Fruit fly (Drosophila melanogaster): ENCODE measurements around the gene CG44013.

Gene CG44013

dm6 chr3R:15475973-15476692, 33.6 kb downstream of the CG44013 start, which contains the start of gene AdamTS-A:
Gene AdamTS-A, minus strand, starts transcription at chr3R:15476193.
- TF ChIP-seq CG4318 (GFP tag; optimal IDR thresholded peaks at IDR 0.05) (no peak), dac (GFP tag; optimal IDR thresholded peaks at IDR 0.05) (no peak), svp (GFP tag) (peak; percentile 69), ss (GFP tag; optimal IDR thresholded peaks at IDR 0.05) (no peak), acj6 (GFP tag; optimal IDR thresholded peaks at IDR 0.05) (no peak), eg (GFP tag; IDR thresholded peaks at IDR 0.05) (no peak), CG1621 (tag; optimal IDR thresholded peaks at IDR 0.05) (peak; percentile 34), Eip78C (GFP tag) (peak; percentile 55), CG8319 (GFP tag; optimal IDR thresholded peaks at IDR 0.05) (no peak), CG6163 (GFP tag; IDR thresholded peaks at IDR 0.05) (0 out of 3 replicates have a peak, but pooled peaks have one; percentile 17), Smox (GFP tag; optimal IDR thresholded peaks at IDR 0.05) (no peak), dsx (GFP tag; optimal IDR thresholded peaks at IDR 0.05; ENCODE audit: poor library complexity, severe bottlenecking) (no peak), esn (GFP tag; optimal IDR thresholded peaks at IDR 0.05) (peak; percentile 9), Met (GFP tag; optimal IDR thresholded peaks at IDR 0.05) (no peak), CG6276 (GFP tag; optimal IDR thresholded peaks at IDR 0.05) (no peak), fkh (GFP tag; optimal IDR thresholded peaks at IDR 0.05) (peak; percentile 29), achi (GFP tag; optimal IDR thresholded peaks at IDR 0.05) (no peak), Sox15 (GFP tag; optimal IDR thresholded peaks at IDR 0.05) (no peak), CG8119 (GFP tag; IDR thresholded peaks at IDR 0.05) (no peak), net (GFP tag; optimal IDR thresholded peaks at IDR 0.05) (no peak), fd59A (GFP tag; optimal IDR thresholded peaks at IDR 0.05) (no peak), CG6854 (GFP tag; optimal IDR thresholded peaks at IDR 0.05) (peak; percentile 7), CG11294 (GFP tag; IDR thresholded peaks at IDR 0.05) (no peak), CG7368 (GFP tag; optimal IDR thresholded peaks at IDR 0.05) (no peak), CG6808 (GFP tag; optimal IDR thresholded peaks at IDR 0.05) (no peak), Sox102F (GFP tag; optimal IDR thresholded peaks at IDR 0.05) (no peak), CG11762 (GFP tag; optimal IDR thresholded peaks at IDR 0.05; ENCODE audit: insufficient read depth) (no peak), lz (GFP tag; optimal IDR thresholded peaks at IDR 0.05) (no peak), CG34406 (GFP tag; optimal IDR thresholded peaks at IDR 0.05) (no peak), CG8632 (GFP tag; optimal IDR thresholded peaks at IDR 0.05) (no peak), spab (GFP tag; optimal IDR thresholded peaks at IDR 0.05) (no peak), OdsH (GFP tag; optimal IDR thresholded peaks at IDR 0.05) (no peak), CG31627 (GFP tag; optimal IDR thresholded peaks at IDR 0.05) (no peak), vri (GFP tag; optimal IDR thresholded peaks at IDR 0.05) (peak; percentile 11), fd85E (GFP tag; optimal IDR thresholded peaks at IDR 0.05) (no peak)

dm6 chr3R:15474820-15475219, 34.9 kb downstream of the CG44013 start:
- TF ChIP-seq Sox14 (GFP tag; optimal IDR thresholded peaks at IDR 0.05), result no peak
- TF ChIP-seq Smox (GFP tag; optimal IDR thresholded peaks at IDR 0.05), result no peak
- TF ChIP-seq svp (GFP tag), result peak; percentile 69
- no peak for TF ChIP-seq pdm3 (GFP tag; optimal IDR thresholded peaks at IDR 0.05)

dm6 chr3R:15473360-15473938, 36.3 kb downstream of the CG44013 start:
- no peak for TF ChIP-seq svp (GFP tag)
- TF ChIP-seq fkh (GFP tag; optimal IDR thresholded peaks at IDR 0.05), result no peak
- TF ChIP-seq Eip75B (GFP tag; optimal IDR thresholded peaks at IDR 0.05), result no peak
- no peak for TF ChIP-seq CG6163 (GFP tag; IDR thresholded peaks at IDR 0.05)
- no peak for TF ChIP-seq Sox15 (GFP tag; optimal IDR thresholded peaks at IDR 0.05)
- no peak for TF ChIP-seq CG11762 (GFP tag; optimal IDR thresholded peaks at IDR 0.05; ENCODE audit: insufficient read depth)
- no peak for TF ChIP-seq net (GFP tag; optimal IDR thresholded peaks at IDR 0.05)
- TF ChIP-seq Eip93F (GFP tag; optimal IDR thresholded peaks at IDR 0.05), result no peak
- TF ChIP-seq OdsH (GFP tag; optimal IDR thresholded peaks at IDR 0.05), result no peak
- TF ChIP-seq CG6276 (GFP tag; optimal IDR thresholded peaks at IDR 0.05), result no peak
- no peak for TF ChIP-seq CG8319 (GFP tag; optimal IDR thresholded peaks at IDR 0.05)
- TF ChIP-seq achi (GFP tag; optimal IDR thresholded peaks at IDR 0.05), result no peak
- TF ChIP-seq acj6 (GFP tag; optimal IDR thresholded peaks at IDR 0.05), result no peak
- TF ChIP-seq esn (GFP tag; optimal IDR thresholded peaks at IDR 0.05), result no peak
- no peak for TF ChIP-seq CG3919 (GFP tag; optimal IDR thresholded peaks at IDR 0.05)
- no peak for TF ChIP-seq CG32006 (GFP tag; optimal IDR thresholded peaks at IDR 0.05)
- no peak for TF ChIP-seq CG15336 (GFP tag; IDR thresholded peaks at IDR 0.05)
- no peak for TF ChIP-seq Hr39 (GFP tag; optimal IDR thresholded peaks at IDR 0.05)
- TF ChIP-seq topi (GFP tag; optimal IDR thresholded peaks at IDR 0.05), result no peak
